Worm (Caenorhabditis elegans) whole organism, L4 larva: ENCODE measurements around the gene rcd-1.

Experiments
- egl-27 ChIP-seq: sonication (generic microtip); optimal IDR thresholded peaks from 3 replicates; lab custom pipeline; 2017; ENCODE audit warnings: missing biosample characterization, missing genetic modification reagents, missing genetic modification characterization
- fkh-10 ChIP-seq: fragments of 150-350 bp; optimal IDR thresholded peaks from 2 replicates; lab custom pipeline; 2014; ENCODE audit warnings: missing biosample characterization, missing genetic modification reagents, missing genetic modification characterization
- nhr-237 ChIP-seq: sonication (generic microtip); optimal IDR thresholded peaks from 2 replicates; lab custom pipeline; 2017; ENCODE audit warnings: missing biosample characterization, missing genetic modification characterization
- pha-4 ChIP-seq, 2 experiments: fragments of 150-350 bp in 1 of 2; fragments of 200-800 bp in 1 of 2; sonication (Bioruptor generic) in 1 of 2; IDR thresholded peaks in 1 of 2; optimal IDR thresholded peaks in 1 of 2; 2 replicates each; pipeline versions ENCODE4 v1.3.6 to Lab custom; 2014 to 2022; ENCODE audit warnings: missing genetic modification characterization in 2 of 2, missing genetic modification reagents in 2 of 2, missing biosample characterization in 1 of 2, missing compliant biosample characterization in 1 of 2

DNA sequence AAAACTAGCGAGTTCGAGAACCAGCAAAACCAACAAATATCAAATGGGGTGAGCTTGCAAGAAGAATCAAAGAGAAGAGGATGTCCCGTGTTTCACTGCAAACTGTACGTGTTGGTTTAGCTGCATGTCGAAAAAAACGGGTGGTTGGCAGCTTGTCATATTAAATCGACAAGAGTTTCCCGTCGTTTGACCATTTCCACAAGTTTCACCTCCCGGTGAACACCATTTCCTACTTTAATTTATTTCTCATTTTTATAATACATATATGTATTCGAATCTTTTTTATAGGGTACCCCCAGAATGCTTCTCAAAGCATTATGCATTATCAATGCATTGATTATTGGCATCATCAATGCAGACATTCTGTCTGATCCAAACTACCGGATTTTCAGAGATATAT is 41.6 kb downstream of the rcd-1 start, which contains the start of gene Y8A9A.2:
- TF ChIP-seq pha-4 (GFP tag; IDR thresholded peaks at IDR 0.05; lab: Robert Waterston, UW) (no peak), pha-4 (tag; optimal IDR thresholded peaks at IDR 0.05; lab: Kevin White, UChicago) (no peak), fkh-10 (GFP tag; lab: Kevin White, UChicago) (no peak), egl-27 (no peak), nhr-237 (tag; lab: Kevin White, UChicago) (no peak)
